Fruit fly (Drosophila melanogaster) whole organism, embryonic: Measurements from ENCODE around the gene RpS17.

Source experiments
- Antp ChIP-seq: fragments of 200-800 bp; sonication (Bioruptor generic); optimal IDR thresholded peaks from 3 replicates; lab custom pipeline; 2016; ENCODE audit warnings: missing biosample characterization, missing genetic modification characterization
- Atf-2 ChIP-seq: fragments of 200-800 bp; sonication (Bioruptor generic); optimal IDR thresholded peaks from 2 replicates; lab custom pipeline; 2016; ENCODE audit warnings: missing biosample characterization, missing genetic modification characterization
- CG11456 ChIP-seq: fragments of 200-800 bp; sonication (Bioruptor generic); IDR thresholded peaks from 3 replicates; pipeline ENCODE4 v1.3.6; 2022; ENCODE audit warnings: missing biosample characterization, missing genetic modification characterization
- CG11695 ChIP-seq: fragments of 200-800 bp; sonication (Bioruptor generic); IDR thresholded peaks from 3 replicates; pipeline ENCODE4 v1.3.6; 2022; ENCODE audit warnings: missing biosample characterization, missing genetic modification characterization
- CG11723 ChIP-seq: fragments of 200-800 bp; sonication (Bioruptor generic); optimal IDR thresholded peaks from 2 replicates; lab custom pipeline; 2017; ENCODE audit warnings: missing biosample characterization, mild to moderate bottlenecking, missing genetic modification characterization
- CG12299 ChIP-seq: fragments of 200-800 bp; sonication (Bioruptor generic); optimal IDR thresholded peaks from 2 replicates; lab custom pipeline; 2018; ENCODE audit warnings: missing biosample characterization, mild to moderate bottlenecking, missing genetic modification characterization
- CG14441 ChIP-seq: fragments of 200-800 bp; sonication (Bioruptor generic); IDR thresholded peaks from 2 replicates; pipeline ENCODE4 v1.3.6; 2022; ENCODE audit warnings: missing biosample characterization, missing genetic modification characterization
- CG14860 ChIP-seq: fragments of 200-800 bp; sonication (Bioruptor generic); IDR thresholded peaks from 3 replicates; pipeline ENCODE4 v1.3.6; 2022; ENCODE audit warnings: missing biosample characterization, missing genetic modification characterization; ENCODE audit not compliant: partially characterized antibody
- CG15269 ChIP-seq: fragments of 200-800 bp; sonication (Bioruptor generic); optimal IDR thresholded peaks from 2 replicates; lab custom pipeline; 2018; ENCODE audit warnings: missing biosample characterization, mild to moderate bottlenecking, missing genetic modification characterization, moderate library complexity
- CG17568 ChIP-seq: fragments of 200-800 bp; sonication (Bioruptor generic); optimal IDR thresholded peaks from 2 replicates; lab custom pipeline; 2018; ENCODE audit warnings: missing biosample characterization, mild to moderate bottlenecking, missing genetic modification characterization, moderate library complexity
- CG17612 ChIP-seq: fragments of 200-800 bp; sonication (Bioruptor generic); IDR thresholded peaks from 2 replicates; pipeline ENCODE4 v1.3.6; 2022; ENCODE audit warnings: missing biosample characterization, missing genetic modification characterization
- CG2712 ChIP-seq: fragments of 200-800 bp; optimal IDR thresholded peaks from 3 replicates; lab custom pipeline; 2019; ENCODE audit warnings: missing biosample characterization, mild to moderate bottlenecking, missing genetic modification characterization, moderate library complexity
- CG4282 ChIP-seq: fragments of 200-800 bp; sonication (Bioruptor generic); optimal IDR thresholded peaks from 2 replicates; lab custom pipeline; 2016; ENCODE audit warnings: missing biosample characterization, missing genetic modification characterization
- CG4328 ChIP-seq: fragments of 200-800 bp; sonication (Bioruptor generic); optimal IDR thresholded peaks from 3 replicates; lab custom pipeline; 2017; ENCODE audit warnings: missing biosample characterization, missing genetic modification reagents, missing genetic modification characterization
- CG4360 ChIP-seq: fragments of 200-800 bp; sonication (Bioruptor generic); IDR thresholded peaks from 2 replicates; pipeline ENCODE4 v1.3.6; 2022; ENCODE audit warnings: missing biosample characterization, missing genetic modification characterization
- CG4854 ChIP-seq: fragments of 200-800 bp; sonication (Bioruptor generic); optimal IDR thresholded peaks from 2 replicates; lab custom pipeline; 2016; ENCODE audit warnings: missing biosample characterization, missing genetic modification characterization, inconsistent platforms
- CG5180 ChIP-seq: fragments of 200-800 bp; sonication (Bioruptor generic); optimal IDR thresholded peaks from 3 replicates; lab custom pipeline; 2017; ENCODE audit warnings: missing biosample characterization, missing genetic modification characterization, mild to moderate bottlenecking, moderate library complexity, missing genetic modification reagents
- CG5245 ChIP-seq: fragments of 200-800 bp; sonication (Bioruptor generic); optimal IDR thresholded peaks from 3 replicates; lab custom pipeline; 2016; ENCODE audit warnings: missing biosample characterization, missing genetic modification characterization
- CG5953 ChIP-seq: fragments of 200-800 bp; sonication (Bioruptor generic); IDR thresholded peaks from 2 replicates; pipeline ENCODE4 v1.3.6; 2022; ENCODE audit warnings: missing biosample characterization, missing genetic modification characterization
- CG8924 ChIP-seq: fragments of 200-800 bp; optimal IDR thresholded peaks from 3 replicates; lab custom pipeline; 2019; ENCODE audit warnings: missing biosample characterization, mild to moderate bottlenecking, missing genetic modification characterization, moderate library complexity
- E2f1 ChIP-seq: fragments of 200-800 bp; sonication (Bioruptor generic); IDR thresholded peaks from 2 replicates; pipeline ENCODE4 v1.3.6; 2022; ENCODE audit warnings: missing biosample characterization, missing genetic modification characterization
- Fer2 ChIP-seq: fragments of 200-800 bp; sonication (Bioruptor generic); optimal IDR thresholded peaks from 2 replicates; lab custom pipeline; 2018; ENCODE audit warnings: missing biosample characterization, mild to moderate bottlenecking, missing genetic modification characterization, moderate library complexity
- HLH54F ChIP-seq: fragments of 200-800 bp; sonication (Bioruptor generic); optimal IDR thresholded peaks from 3 replicates; lab custom pipeline; 2016; ENCODE audit warnings: missing biosample characterization, missing genetic modification characterization
- Hr78 ChIP-seq, 2 experiments: fragments of 200-800 bp in 1 of 2; fragments of >200 bp in 1 of 2; sonication (Bioruptor generic) in 1 of 2; optimal IDR thresholded peaks; 2 replicates each; lab custom pipeline; 2017 to 2019; ENCODE audit warnings: missing biosample characterization in 2 of 2, missing genetic modification characterization in 2 of 2, mild to moderate bottlenecking in 1 of 2, moderate library complexity in 1 of 2
- MESR4 ChIP-seq: fragments of 200-800 bp; sonication (Bioruptor generic); optimal IDR thresholded peaks from 2 replicates; lab custom pipeline; 2018; ENCODE audit warnings: missing biosample characterization, mild to moderate bottlenecking, missing genetic modification characterization, moderate library complexity
- Meics ChIP-seq: fragments of 200-800 bp; sonication (Bioruptor generic); optimal IDR thresholded peaks from 2 replicates; lab custom pipeline; 2017; ENCODE audit warnings: missing biosample characterization, mild to moderate bottlenecking, missing genetic modification characterization
- Nf-YB ChIP-seq: fragments of 200-800 bp; sonication (Bioruptor generic); optimal IDR thresholded peaks from 3 replicates; lab custom pipeline; 2019; ENCODE audit warnings: missing biosample characterization, mild to moderate bottlenecking, missing genetic modification characterization, moderate library complexity
- Oli ChIP-seq: fragments of 200-800 bp; sonication (Bioruptor generic); optimal IDR thresholded peaks from 2 replicates; lab custom pipeline; 2018; ENCODE audit warnings: missing biosample characterization, mild to moderate bottlenecking, missing genetic modification characterization, moderate library complexity
- Rfx ChIP-seq: fragments of 200-800 bp; sonication (Bioruptor generic); IDR thresholded peaks from 2 replicates; pipeline ENCODE4 v1.3.6; 2022; ENCODE audit warnings: missing biosample characterization, missing genetic modification characterization
- Sin3A ChIP-seq: fragments of >200 bp; optimal IDR thresholded peaks from 2 replicates; lab custom pipeline; 2018
- Trl ChIP-seq, 3 experiments: fragments of >200 bp in 2 of 3; fragments of 200-800 bp in 1 of 3; sonication (Bioruptor generic) in 1 of 3; optimal IDR thresholded peaks; 2 replicates in 1 of 3; 3 replicates in 2 of 3; lab custom pipeline; 2016 to 2017; ENCODE audit warnings: missing biosample characterization in 1 of 3, missing genetic modification characterization in 1 of 3
- chinmo ChIP-seq: fragments of 200-800 bp; sonication (Bioruptor generic); IDR thresholded peaks from 4 replicates; pipeline ENCODE4 v1.3.6; 2022; ENCODE audit warnings: missing biosample characterization, missing genetic modification characterization; ENCODE audit not compliant: partially characterized antibody
- cwo ChIP-seq: fragments of 200-800 bp; sonication (Bioruptor generic); optimal IDR thresholded peaks from 3 replicates; lab custom pipeline; 2017; ENCODE audit warnings: missing biosample characterization, missing genetic modification characterization, mild to moderate bottlenecking, moderate library complexity, missing genetic modification reagents
- fd96Cb ChIP-seq: fragments of 200-800 bp; sonication (Bioruptor generic); optimal IDR thresholded peaks from 2 replicates; lab custom pipeline; 2018; ENCODE audit warnings: missing biosample characterization, mild to moderate bottlenecking, missing genetic modification characterization, moderate library complexity
- ftz-f1 ChIP-seq: fragments of 200-800 bp; sonication (Bioruptor generic); optimal IDR thresholded peaks from 2 replicates; lab custom pipeline; 2016; ENCODE audit warnings: missing biosample characterization, missing genetic modification characterization
- gem ChIP-seq: fragments of 200-800 bp; sonication (Bioruptor generic); optimal IDR thresholded peaks from 2 replicates; lab custom pipeline; 2019; ENCODE audit warnings: missing biosample characterization, mild to moderate bottlenecking, missing genetic modification characterization, moderate library complexity
- grau ChIP-seq: fragments of 200-800 bp; optimal IDR thresholded peaks from 3 replicates; lab custom pipeline; 2019; ENCODE audit warnings: missing biosample characterization, mild to moderate bottlenecking, missing genetic modification characterization, moderate library complexity
- gsb-n ChIP-seq: fragments of 200-800 bp; sonication (Bioruptor generic); optimal IDR thresholded peaks from 3 replicates; lab custom pipeline; 2018; ENCODE audit warnings: missing biosample characterization, mild to moderate bottlenecking, missing genetic modification characterization
- jing ChIP-seq: fragments of 200-800 bp; sonication (Bioruptor generic); optimal IDR thresholded peaks from 2 replicates; lab custom pipeline; 2018; ENCODE audit warnings: missing biosample characterization, mild to moderate bottlenecking, missing genetic modification characterization
- lbe ChIP-seq: fragments of 200-800 bp; sonication (Bioruptor generic); optimal IDR thresholded peaks from 2 replicates; lab custom pipeline; 2016; ENCODE audit warnings: missing biosample characterization, mild to moderate bottlenecking, missing genetic modification characterization
- luna ChIP-seq: fragments of 200-800 bp; sonication (Bioruptor generic); optimal IDR thresholded peaks from 2 replicates; lab custom pipeline; 2016; ENCODE audit warnings: missing biosample characterization, missing genetic modification characterization
- org-1 ChIP-seq: fragments of 200-800 bp; sonication (Bioruptor generic); optimal IDR thresholded peaks from 2 replicates; lab custom pipeline; 2017; ENCODE audit warnings: missing biosample characterization, missing genetic modification characterization
- prd ChIP-seq, 3 experiments: fragments of >200 bp in 2 of 3; fragments of 200-800 bp in 1 of 3; sonication (Bioruptor generic) in 1 of 3; optimal IDR thresholded peaks in 2 of 3; IDR thresholded peaks in 1 of 3; 2 replicates in 2 of 3; 3 replicates in 1 of 3; pipeline versions ENCODE4 v1.3.6 to Lab custom; 2017 to 2022; ENCODE audit warnings: missing biosample characterization in 1 of 3, missing genetic modification characterization in 1 of 3
- rib ChIP-seq: fragments of 200-800 bp; sonication (Bioruptor generic); IDR thresholded peaks from 2 replicates; pipeline ENCODE4 v1.3.6; 2022; ENCODE audit warnings: missing biosample characterization, missing genetic modification characterization
- run ChIP-seq: fragments of 200-800 bp; sonication (Bioruptor generic); optimal IDR thresholded peaks from 3 replicates; lab custom pipeline; 2018; ENCODE audit warnings: missing biosample characterization, mild to moderate bottlenecking, missing genetic modification characterization
- sens ChIP-seq: fragments of 200-800 bp; sonication (Bioruptor generic); peaks from one replicate; lab custom pipeline; 2016; ENCODE audit warnings: missing biosample characterization, missing genetic modification characterization
- seq ChIP-seq: fragments of 200-800 bp; sonication (Bioruptor generic); IDR thresholded peaks from 2 replicates; pipeline ENCODE4 v1.3.6; 2022; ENCODE audit warnings: missing biosample characterization, missing genetic modification characterization
- sna ChIP-seq: fragments of 200-800 bp; sonication (Bioruptor generic); IDR thresholded peaks from 2 replicates; pipeline ENCODE4 v1.3.6; 2022; ENCODE audit warnings: missing biosample characterization, missing genetic modification characterization; ENCODE audit not compliant: partially characterized antibody
- tin ChIP-seq: fragments of 200-800 bp; sonication (Bioruptor generic); optimal IDR thresholded peaks from 3 replicates; lab custom pipeline; 2016; ENCODE audit warnings: missing biosample characterization, missing genetic modification characterization
- yki ChIP-seq: fragments of >200 bp; optimal IDR thresholded peaks from 3 replicates; lab custom pipeline; 2018

The RpS17 gene

dm6 chr3L:9468261-9468890, 38.8 kb upstream of the RpS17 start (continued):
- TF ChIP-seq gsb-n (tag; lab: Kevin White, UChicago), result no peak
- no peak for TF ChIP-seq HLH54F (GFP tag; lab: Kevin White, UChicago)
- TF ChIP-seq yki (lab: Kevin White, UChicago), result no peak
- no peak for TF ChIP-seq chinmo (GFP tag; lab: Robert Waterston, UW)
- no peak for TF ChIP-seq seq (GFP tag; lab: Robert Waterston, UW)
- TF ChIP-seq CG12299 (tag; lab: Kevin White, UChicago), result no peak
- TF ChIP-seq CG15269 (tag; lab: Kevin White, UChicago), result peak; percentile 30
- peak; percentile 33 for TF ChIP-seq fd96Cb (tag; lab: Kevin White, UChicago)
- no peak for TF ChIP-seq CG4328
- no peak for TF ChIP-seq Atf-2 (GFP tag; lab: Kevin White, UChicago)
- no peak for TF ChIP-seq Rfx
- TF ChIP-seq CG11456, result no peak
- no peak for TF ChIP-seq CG17612
- no peak for TF ChIP-seq CG17568 (GFP tag; lab: Kevin White, UChicago)
- no peak for TF ChIP-seq Hr78 (GFP tag; optimal IDR thresholded peaks at IDR 0.05; lab: Kevin White, UChicago)
- no peak for TF ChIP-seq rib (GFP tag; lab: Robert Waterston, UW)
- TF ChIP-seq ftz-f1 (GFP tag; lab: Kevin White, UChicago), result no peak
- no peak for TF ChIP-seq CG14860 (GFP tag; lab: Robert Waterston, UW)
- no peak for TF ChIP-seq E2f1 (GFP tag; lab: Robert Waterston, UW)
- no peak for TF ChIP-seq org-1 (GFP tag; lab: Kevin White, UChicago)
- TF ChIP-seq gem (tag; lab: Kevin White, UChicago), result peak; percentile 58
- no peak for TF ChIP-seq CG4282 (GFP tag; lab: Kevin White, UChicago)
- TF ChIP-seq CG2712 (tag; lab: Kevin White, UChicago), result peak; percentile 34
- TF ChIP-seq jing (GFP tag; lab: Kevin White, UChicago), result no peak
- peak; percentile 82 for TF ChIP-seq sens
- TF ChIP-seq Nf-YB, result no peak
- TF ChIP-seq CG14441 (GFP tag; lab: Robert Waterston, UW), result no peak
- TF ChIP-seq Trl (optimal IDR thresholded peaks at IDR 0.05; lab: Kevin White, UChicago), result no peak
- no peak for TF ChIP-seq Trl (GFP tag; optimal IDR thresholded peaks at IDR 0.05; lab: Kevin White, UChicago)
- TF ChIP-seq Oli, result peak; percentile 31
- TF ChIP-seq luna (GFP tag; lab: Kevin White, UChicago), result no peak
- TF ChIP-seq CG5953 (GFP tag; lab: Robert Waterston, UW), result no peak
- peak; percentile 47 for TF ChIP-seq cwo (GFP tag; lab: Kevin White, UChicago)
- no peak for TF ChIP-seq tin (GFP tag; lab: Kevin White, UChicago)
- TF ChIP-seq Meics, result peak; percentile 62
- TF ChIP-seq CG5245, result no peak
- TF ChIP-seq CG11723 (GFP tag; lab: Kevin White, UChicago), result peak; percentile 31
- no peak for TF ChIP-seq prd (optimal IDR thresholded peaks at IDR 0.05; lab: Kevin White, UChicago)
- no peak for TF ChIP-seq prd (GFP tag; IDR thresholded peaks at IDR 0.05; lab: Robert Waterston, UW)
- TF ChIP-seq lbe (GFP tag; lab: Kevin White, UChicago), result no peak
- no peak for TF ChIP-seq CG4854 (GFP tag; lab: Kevin White, UChicago)
- no peak for TF ChIP-seq Fer2 (tag; lab: Kevin White, UChicago)
- no peak for TF ChIP-seq MESR4 (GFP tag; lab: Kevin White, UChicago)
- TF ChIP-seq sna (GFP tag; lab: Robert Waterston, UW), result no peak
- no peak for TF ChIP-seq run (tag; lab: Kevin White, UChicago)
- no peak for TF ChIP-seq CG4360 (GFP tag; lab: Robert Waterston, UW)
- no peak for TF ChIP-seq Antp (GFP tag; lab: Kevin White, UChicago)
- no peak for TF ChIP-seq CG5180 (GFP tag; lab: Kevin White, UChicago)
- TF ChIP-seq CG8924 (tag; lab: Kevin White, UChicago), result peak; percentile 27
- TF ChIP-seq Sin3A (lab: Kevin White, UChicago), result no peak
- TF ChIP-seq grau (tag; lab: Kevin White, UChicago), result peak; percentile 34
- TF ChIP-seq CG11695 (GFP tag; lab: Robert Waterston, UW), result no peak
